Fruit fly (Drosophila melanogaster) whole organism, adult: ENCODE data around the gene CG17784.
A peak's percentile ranks its signal among the peaks of the same experiment; 100 is the strongest.

ENCODE experiments used
- CG11617 ChIP-seq: fragments of 200-800 bp; sonication (Bioruptor generic); optimal IDR thresholded peaks from 2 replicates; lab custom pipeline; 2017; ENCODE audit warnings: mild to moderate bottlenecking, missing biosample characterization, missing genetic modification reagents, missing genetic modification characterization
- CG12768 ChIP-seq: fragments of 200-800 bp; sonication (Bioruptor generic); optimal IDR thresholded peaks from 2 replicates; lab custom pipeline; 2017; ENCODE audit warnings: missing biosample characterization, missing genetic modification characterization, mild to moderate bottlenecking, moderate library complexity, missing genetic modification reagents
- CG14711 ChIP-seq: fragments of 200-800 bp; sonication (Bioruptor generic); optimal IDR thresholded peaks from 2 replicates; lab custom pipeline; 2018; ENCODE audit warnings: missing biosample characterization, mild to moderate bottlenecking, missing genetic modification characterization, moderate library complexity
- CG1620 ChIP-seq: fragments of 200-800 bp; sonication (Bioruptor generic); optimal IDR thresholded peaks from 2 replicates; lab custom pipeline; 2016; ENCODE audit warnings: missing biosample characterization, missing genetic modification characterization
- CG33017 ChIP-seq: fragments of 200-800 bp; sonication (Bioruptor generic); optimal IDR thresholded peaks from 2 replicates; lab custom pipeline; 2018; ENCODE audit warnings: missing biosample characterization, mild to moderate bottlenecking, missing genetic modification characterization, moderate library complexity
- CG5204 ChIP-seq: fragments of 200-800 bp; sonication (Bioruptor generic); optimal IDR thresholded peaks from 2 replicates; lab custom pipeline; 2016; ENCODE audit warnings: missing biosample characterization, missing genetic modification characterization
- CG7045 ChIP-seq: fragments of 200-800 bp; sonication (Bioruptor generic); optimal IDR thresholded peaks from 2 replicates; lab custom pipeline; 2017; ENCODE audit warnings: missing biosample characterization, mild to moderate bottlenecking, missing genetic modification characterization
- CG7101 ChIP-seq: fragments of 200-800 bp; sonication (Bioruptor generic); optimal IDR thresholded peaks from 2 replicates; lab custom pipeline; 2018; ENCODE audit warnings: missing biosample characterization, mild to moderate bottlenecking, missing genetic modification characterization, moderate library complexity
- Clk ChIP-seq: fragments of 200-800 bp; sonication (Bioruptor generic); optimal IDR thresholded peaks from 2 replicates; lab custom pipeline; 2017; ENCODE audit warnings: missing biosample characterization, missing genetic modification characterization
- Crg-1 ChIP-seq: fragments of 200-800 bp; sonication (Bioruptor generic); optimal IDR thresholded peaks from 2 replicates; lab custom pipeline; 2016; ENCODE audit warnings: missing biosample characterization, missing genetic modification characterization
- Hr96 ChIP-seq: fragments of 200-800 bp; sonication (Bioruptor generic); optimal IDR thresholded peaks from 2 replicates; lab custom pipeline; 2016; ENCODE audit warnings: missing biosample characterization, missing genetic modification characterization
- Mnt ChIP-seq: fragments of 200-800 bp; sonication (Bioruptor generic); optimal IDR thresholded peaks from 2 replicates; lab custom pipeline; 2016; ENCODE audit warnings: missing biosample characterization, mild to moderate bottlenecking, missing genetic modification characterization
- bab1 ChIP-seq: fragments of 200-800 bp; sonication (Bioruptor generic); optimal IDR thresholded peaks from 3 replicates; lab custom pipeline; 2019; ENCODE audit warnings: missing biosample characterization, mild to moderate bottlenecking, missing genetic modification characterization, moderate library complexity
- cic ChIP-seq: fragments of 200-800 bp; sonication (Bioruptor generic); optimal IDR thresholded peaks from 2 replicates; lab custom pipeline; 2017; ENCODE audit warnings: missing biosample characterization, mild to moderate bottlenecking, missing genetic modification characterization, moderate library complexity
- cnc ChIP-seq, 2 experiments: fragments of >200 bp; optimal IDR thresholded peaks; 2 replicates each; lab custom pipeline; 2017
- kay ChIP-seq: fragments of 200-800 bp; sonication (Bioruptor generic); peaks from one replicate; lab custom pipeline; 2016; ENCODE audit warnings: missing biosample characterization, missing genetic modification characterization, borderline replicate concordance
- ovo ChIP-seq: fragments of 200-800 bp; sonication (Bioruptor generic); optimal IDR thresholded peaks from 2 replicates; lab custom pipeline; 2016; ENCODE audit warnings: missing biosample characterization, missing genetic modification characterization
- pad ChIP-seq: fragments of 200-800 bp; sonication (Bioruptor generic); optimal IDR thresholded peaks from 3 replicates; lab custom pipeline; 2017; ENCODE audit warnings: missing biosample characterization, missing genetic modification characterization, mild to moderate bottlenecking, moderate library complexity, missing genetic modification reagents
- tj ChIP-seq: fragments of 200-800 bp; sonication (Bioruptor generic); optimal IDR thresholded peaks from 3 replicates; lab custom pipeline; 2017; ENCODE audit warnings: missing biosample characterization, mild to moderate bottlenecking, missing genetic modification characterization, moderate library complexity
- toe ChIP-seq: fragments of 200-800 bp; sonication (Bioruptor generic); optimal IDR thresholded peaks from 2 replicates; lab custom pipeline; 2016; ENCODE audit warnings: missing biosample characterization, missing genetic modification characterization

The CG17784 gene

dm6 chr3R:24318217-24319082 lies 46.3 kb downstream of the CG17784 start, which contains the start of the genes Nab2 and BRWD3:
Nab2 (minus strand) TSS chr3R:24318419.
BRWD3 (plus strand) TSS chr3R:24319000.
- TF ChIP-seq CG5204 (GFP tag; lab: Kevin White, UChicago) (no peak), ovo (GFP tag; lab: Kevin White, UChicago) (no peak), cnc (optimal IDR thresholded peaks at IDR 0.05; lab: Kevin White, UChicago) (no peak), tj (peak; percentile 43), Clk (GFP tag; lab: Kevin White, UChicago) (no peak), CG11617 (GFP tag; lab: Kevin White, UChicago) (peak; percentile 46), cic (GFP tag; lab: Kevin White, UChicago) (no peak), bab1 (GFP tag; lab: Kevin White, UChicago) (peak; percentile 16), Hr96 (peak; percentile 9), CG1620 (peak; percentile 43), CG7101 (tag; lab: Kevin White, UChicago) (peak; percentile 62), toe (peak; percentile 79), Crg-1 (no peak), CG33017 (no peak), CG7045 (GFP tag; lab: Kevin White, UChicago) (peak; percentile 52), kay (GFP tag; lab: Kevin White, UChicago) (peak; percentile 87), CG14711 (tag; lab: Kevin White, UChicago) (no peak), pad (GFP tag; lab: Kevin White, UChicago) (no peak), Mnt (GFP tag; lab: Kevin White, UChicago) (peak; percentile 20), CG12768 (GFP tag; lab: Kevin White, UChicago) (peak; percentile 37)
